Fruit fly (Drosophila melanogaster) whole organism, embryonic: ENCODE measurements around the gene CG11986.
A peak's percentile ranks its signal among the peaks of the same experiment; 100 is the strongest.

ENCODE experiments used
- Atf3 ChIP-seq: fragments of 200-800 bp; sonication (Bioruptor generic); optimal IDR thresholded peaks from 3 replicates; lab custom pipeline; 2016; ENCODE audit warnings: missing biosample characterization, missing genetic modification characterization
- Awh ChIP-seq: fragments of 200-800 bp; sonication (Bioruptor generic); IDR thresholded peaks from 2 replicates; pipeline ENCODE4, ENCODE4 v1.3.6; 2022; ENCODE audit warnings: missing biosample characterization, missing genetic modification characterization
- C15 ChIP-seq: fragments of 200-800 bp; sonication (Bioruptor generic); IDR thresholded peaks from 3 replicates; pipeline ENCODE4 v1.3.6; 2022; ENCODE audit warnings: missing biosample characterization, missing genetic modification characterization
- CG10654 ChIP-seq: fragments of 200-800 bp; sonication (Bioruptor generic); optimal IDR thresholded peaks from 2 replicates; lab custom pipeline; 2016; ENCODE audit warnings: missing biosample characterization, missing genetic modification characterization
- CG11093 ChIP-seq: fragments of 200-800 bp; sonication (Bioruptor generic); IDR thresholded peaks from 3 replicates; pipeline ENCODE4 v1.3.6; 2022; ENCODE audit warnings: missing biosample characterization, missing genetic modification characterization
- CG11247 ChIP-seq: fragments of 200-800 bp; sonication (Bioruptor generic); IDR thresholded peaks from 2 replicates; pipeline ENCODE4 v1.3.6; 2022; ENCODE audit warnings: missing biosample characterization, missing genetic modification characterization
- CG12219 ChIP-seq: fragments of 200-800 bp; sonication (Bioruptor generic); optimal IDR thresholded peaks from 3 replicates; lab custom pipeline; 2018; ENCODE audit warnings: missing biosample characterization, mild to moderate bottlenecking, missing genetic modification characterization
- CG14441 ChIP-seq: fragments of 200-800 bp; sonication (Bioruptor generic); IDR thresholded peaks from 2 replicates; pipeline ENCODE4 v1.3.6; 2022; ENCODE audit warnings: missing biosample characterization, missing genetic modification characterization
- CG14710 ChIP-seq: fragments of 200-800 bp; sonication (Bioruptor generic); optimal IDR thresholded peaks from 3 replicates; lab custom pipeline; 2019; ENCODE audit warnings: missing biosample characterization, mild to moderate bottlenecking, missing genetic modification characterization, moderate library complexity
- CG15696 ChIP-seq: fragments of 200-800 bp; sonication (Bioruptor generic); optimal IDR thresholded peaks from 2 replicates; lab custom pipeline; 2019; ENCODE audit warnings: missing biosample characterization, mild to moderate bottlenecking, missing genetic modification characterization, moderate library complexity
- CG18011 ChIP-seq: fragments of 200-800 bp; sonication (Bioruptor generic); optimal IDR thresholded peaks from 2 replicates; lab custom pipeline; 2017; ENCODE audit warnings: missing biosample characterization, missing genetic modification characterization, mild to moderate bottlenecking, moderate library complexity, missing genotype
- CG18262 ChIP-seq: fragments of 200-800 bp; optimal IDR thresholded peaks from 3 replicates; lab custom pipeline; 2019; ENCODE audit warnings: missing biosample characterization, mild to moderate bottlenecking, missing genetic modification characterization, moderate library complexity
- CG2116 ChIP-seq: fragments of 200-800 bp; sonication (Bioruptor generic); optimal IDR thresholded peaks from 3 replicates; lab custom pipeline; 2018; ENCODE audit warnings: missing biosample characterization, mild to moderate bottlenecking, missing genetic modification characterization
- CG2889 ChIP-seq: fragments of 200-800 bp; sonication (Bioruptor generic); IDR thresholded peaks from 3 replicates; pipeline ENCODE4 v1.3.6; 2022; ENCODE audit warnings: missing biosample characterization, missing genetic modification characterization
- CG30403 ChIP-seq: fragments of 200-800 bp; sonication (Bioruptor generic); optimal IDR thresholded peaks from 3 replicates; lab custom pipeline; 2016; ENCODE audit warnings: missing biosample characterization, missing genetic modification characterization
- CG33557 ChIP-seq: fragments of 200-800 bp; sonication (Bioruptor generic); optimal IDR thresholded peaks from 2 replicates; lab custom pipeline; 2019; ENCODE audit warnings: missing biosample characterization, mild to moderate bottlenecking, missing genetic modification characterization, moderate library complexity
- CG4617 ChIP-seq: fragments of 200-800 bp; sonication (Bioruptor generic); optimal IDR thresholded peaks from 3 replicates; lab custom pipeline; 2016; ENCODE audit warnings: missing biosample characterization, missing genetic modification characterization, borderline replicate concordance
- CG4730 ChIP-seq: fragments of 200-800 bp; sonication (Bioruptor generic); IDR thresholded peaks from 2 replicates; pipeline ENCODE4 v1.3.6; 2022; ENCODE audit warnings: missing biosample characterization, missing genetic modification characterization
- CG5245 ChIP-seq: fragments of 200-800 bp; sonication (Bioruptor generic); optimal IDR thresholded peaks from 3 replicates; lab custom pipeline; 2016; ENCODE audit warnings: missing biosample characterization, missing genetic modification characterization
- CG6254 ChIP-seq: fragments of 200-800 bp; sonication (Bioruptor generic); optimal IDR thresholded peaks from 3 replicates; lab custom pipeline; 2017; ENCODE audit warnings: mild to moderate bottlenecking, missing biosample characterization, missing genetic modification reagents, missing genetic modification characterization
- CG6654 ChIP-seq: fragments of 200-800 bp; sonication (Bioruptor generic); optimal IDR thresholded peaks from 2 replicates; lab custom pipeline; 2017; ENCODE audit warnings: missing biosample characterization, mild to moderate bottlenecking, missing genetic modification characterization
- CG7372 ChIP-seq: fragments of 200-800 bp; sonication (Bioruptor generic); IDR thresholded peaks from 2 replicates; pipeline ENCODE4 v1.3.6; 2022; ENCODE audit warnings: missing biosample characterization, missing genetic modification characterization
- CG7987 ChIP-seq: fragments of 200-800 bp; sonication (Bioruptor generic); optimal IDR thresholded peaks from 2 replicates; lab custom pipeline; 2018; ENCODE audit warnings: missing biosample characterization, mild to moderate bottlenecking, missing genetic modification characterization, moderate library complexity
- CG8944 ChIP-seq: fragments of 200-800 bp; sonication (Bioruptor generic); optimal IDR thresholded peaks from 3 replicates; lab custom pipeline; 2016; ENCODE audit warnings: missing biosample characterization, missing genetic modification characterization
- CG9876 ChIP-seq: fragments of 200-800 bp; sonication (Bioruptor generic); optimal IDR thresholded peaks from 2 replicates; lab custom pipeline; 2016; ENCODE audit warnings: missing biosample characterization, missing genetic modification characterization
- CHES-1-like ChIP-seq: fragments of 200-800 bp; sonication (Bioruptor generic); optimal IDR thresholded peaks from 2 replicates; lab custom pipeline; 2016; ENCODE audit warnings: missing biosample characterization, missing genetic modification characterization
- Dip2 ChIP-seq: fragments of 200-800 bp; sonication (Bioruptor generic); IDR thresholded peaks from 2 replicates; pipeline ENCODE4 v1.3.6; 2022; ENCODE audit warnings: missing biosample characterization, missing genetic modification characterization
- Doc3 ChIP-seq: fragments of 200-800 bp; sonication (Bioruptor generic); IDR thresholded peaks from 3 replicates; pipeline ENCODE4 v1.3.6; 2022; ENCODE audit warnings: missing biosample characterization, missing genetic modification characterization; ENCODE audit not compliant: partially characterized antibody
- H2.0 ChIP-seq: fragments of 200-800 bp; sonication (Bioruptor generic); IDR thresholded peaks from 2 replicates; pipeline ENCODE4 v1.3.6; 2022; ENCODE audit warnings: missing biosample characterization, missing genetic modification characterization
- HmgZ ChIP-seq: fragments of 200-800 bp; sonication (Bioruptor generic); optimal IDR thresholded peaks from 2 replicates; lab custom pipeline; 2018; ENCODE audit warnings: missing biosample characterization, mild to moderate bottlenecking, missing genetic modification characterization
- Mrtf ChIP-seq: fragments of 200-800 bp; sonication (Bioruptor generic); IDR thresholded peaks from 3 replicates; pipeline ENCODE4 v1.3.6; 2022; ENCODE audit warnings: missing biosample characterization, missing genetic modification characterization
- NFAT ChIP-seq: fragments of 200-800 bp; sonication (Bioruptor generic); IDR thresholded peaks from 2 replicates; pipeline ENCODE4 v1.3.6; 2022; ENCODE audit warnings: missing biosample characterization, missing genetic modification characterization
- NfI ChIP-seq: fragments of 200-800 bp; sonication (Bioruptor generic); optimal IDR thresholded peaks from 3 replicates; lab custom pipeline; 2018; ENCODE audit warnings: missing biosample characterization, mild to moderate bottlenecking, missing genetic modification characterization, moderate library complexity
- btn ChIP-seq: fragments of 200-800 bp; sonication (Bioruptor generic); optimal IDR thresholded peaks from 2 replicates; lab custom pipeline; 2016; ENCODE audit warnings: missing biosample characterization, missing genetic modification characterization
- chif ChIP-seq, 2 experiments: fragments of 200-800 bp; sonication (Bioruptor generic); optimal IDR thresholded peaks; 3 replicates each; lab custom pipeline; 2016; ENCODE audit warnings: missing biosample characterization in 2 of 2, missing genetic modification characterization in 2 of 2
- chinmo ChIP-seq: fragments of 200-800 bp; sonication (Bioruptor generic); IDR thresholded peaks from 4 replicates; pipeline ENCODE4 v1.3.6; 2022; ENCODE audit warnings: missing biosample characterization, missing genetic modification characterization; ENCODE audit not compliant: partially characterized antibody
- crc ChIP-seq: fragments of 200-800 bp; sonication (Bioruptor generic); optimal IDR thresholded peaks from 2 replicates; lab custom pipeline; 2016; ENCODE audit warnings: missing biosample characterization, missing genetic modification characterization
- dan ChIP-seq: fragments of 200-800 bp; sonication (Bioruptor generic); IDR thresholded peaks from 2 replicates; pipeline ENCODE4 v1.3.6; 2022; ENCODE audit warnings: missing biosample characterization, missing genetic modification characterization
- danr ChIP-seq: fragments of 200-800 bp; sonication (Bioruptor generic); IDR thresholded peaks from 2 replicates; pipeline ENCODE4 v1.3.6; 2022; ENCODE audit warnings: missing biosample characterization, missing genetic modification characterization
- ems ChIP-seq: fragments of 200-800 bp; sonication (Bioruptor generic); optimal IDR thresholded peaks from 3 replicates; lab custom pipeline; 2016; ENCODE audit warnings: missing biosample characterization, missing genetic modification characterization
- eyg ChIP-seq: fragments of 200-800 bp; sonication (Bioruptor generic); optimal IDR thresholded peaks from 3 replicates; lab custom pipeline; 2016; ENCODE audit warnings: missing biosample characterization, missing genetic modification characterization
- fd102C ChIP-seq: fragments of 200-800 bp; sonication (Bioruptor generic); optimal IDR thresholded peaks from 2 replicates; lab custom pipeline; 2018; ENCODE audit warnings: missing biosample characterization, mild to moderate bottlenecking, missing genetic modification characterization, moderate library complexity
- fru ChIP-seq: fragments of >200 bp; optimal IDR thresholded peaks from 2 replicates; lab custom pipeline; 2017
- hth ChIP-seq: fragments of >200 bp; optimal IDR thresholded peaks from 2 replicates; lab custom pipeline; 2017; ENCODE audit warnings: inconsistent platforms
- lab ChIP-seq: fragments of 200-800 bp; sonication (Bioruptor generic); optimal IDR thresholded peaks from 3 replicates; lab custom pipeline; 2017; ENCODE audit warnings: missing biosample characterization, missing genetic modification characterization, mild to moderate bottlenecking, moderate library complexity, missing genetic modification reagents
- lola ChIP-seq, 3 experiments: fragments of >200 bp in 2 of 3; fragments of 200-800 bp in 1 of 3; sonication (Bioruptor generic) in 1 of 3; optimal IDR thresholded peaks; 2 replicates each; lab custom pipeline; 2017 to 2019; ENCODE audit warnings: missing biosample characterization in 3 of 3, missing genetic modification characterization in 3 of 3, mild to moderate bottlenecking in 1 of 3, moderate library complexity in 1 of 3
- maf-S ChIP-seq: fragments of 200-800 bp; sonication (Bioruptor generic); optimal IDR thresholded peaks from 2 replicates; lab custom pipeline; 2016; ENCODE audit warnings: missing biosample characterization, missing genetic modification characterization
- pita ChIP-seq: fragments of 200-800 bp; sonication (Bioruptor generic); optimal IDR thresholded peaks from 2 replicates; lab custom pipeline; 2017; ENCODE audit warnings: missing biosample characterization, mild to moderate bottlenecking, missing genetic modification characterization
- row ChIP-seq: fragments of 200-800 bp; sonication (Bioruptor generic); IDR thresholded peaks from 3 replicates; pipeline ENCODE4 v1.3.6; 2022; ENCODE audit warnings: missing biosample characterization, missing genetic modification characterization
- sim ChIP-seq: fragments of 200-800 bp; sonication (Bioruptor generic); IDR thresholded peaks from 2 replicates; pipeline ENCODE4 v1.3.6; 2022; ENCODE audit warnings: missing biosample characterization, missing genetic modification characterization
- tgo ChIP-seq: fragments of 200-800 bp; sonication (Bioruptor generic); IDR thresholded peaks from 3 replicates; pipeline ENCODE4 v1.3.6; 2022; ENCODE audit warnings: missing biosample characterization, missing genetic modification characterization
- wor ChIP-seq: fragments of 200-800 bp; sonication (Bioruptor generic); IDR thresholded peaks from 2 replicates; pipeline ENCODE4 v1.3.6; 2022; ENCODE audit warnings: missing biosample characterization, missing genetic modification characterization
- zen2 ChIP-seq: fragments of 200-800 bp; sonication (Bioruptor generic); IDR thresholded peaks from 3 replicates; pipeline ENCODE4 v1.3.6; 2022; ENCODE audit warnings: missing biosample characterization, missing genetic modification characterization; ENCODE audit not compliant: partially characterized antibody

Gene CG11986

DNA sequence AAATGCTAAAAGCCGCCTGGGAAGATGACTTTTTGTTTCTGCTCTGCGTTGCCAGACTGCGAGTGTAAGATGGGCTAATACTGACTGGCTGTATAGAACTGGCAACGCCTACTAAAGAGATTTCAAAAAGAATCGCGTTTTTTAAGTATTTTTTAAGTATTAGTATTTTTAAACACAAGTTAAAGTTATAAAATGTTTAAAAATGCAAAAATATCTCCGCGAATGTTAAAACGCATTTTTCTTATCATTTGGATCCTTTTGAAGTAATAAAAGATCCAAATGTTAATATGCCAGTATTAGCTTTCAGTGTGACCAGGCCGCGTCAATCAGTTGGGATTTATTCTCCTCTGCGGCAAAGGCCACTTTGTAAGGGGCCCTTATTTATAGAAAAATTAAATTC lies 9.1 kb upstream of the CG11986 start, which contains the start of the genes Prosbeta3 and Iru (continued):
- TF ChIP-seq Awh (GFP tag; lab: Robert Waterston, UW) (no peak), CG8944 (GFP tag; lab: Kevin White, UChicago) (no peak), ems (no peak), CG12219 (GFP tag; lab: Kevin White, UChicago) (no peak), Doc3 (GFP tag; lab: Robert Waterston, UW) (no peak), dan (GFP tag; lab: Robert Waterston, UW) (no peak), btn (GFP tag; lab: Kevin White, UChicago) (no peak), sim (GFP tag; lab: Robert Waterston, UW) (no peak), wor (GFP tag; lab: Robert Waterston, UW) (no peak), CG10654 (GFP tag; lab: Kevin White, UChicago) (no peak), CG18262 (tag; lab: Kevin White, UChicago) (no peak), fd102C (GFP tag; lab: Kevin White, UChicago) (no peak), C15 (GFP tag; lab: Robert Waterston, UW) (no peak), zen2 (GFP tag; lab: Robert Waterston, UW) (no peak), CG7372 (GFP tag; lab: Robert Waterston, UW) (no peak), CG18011 (GFP tag; lab: Kevin White, UChicago) (no peak), H2.0 (GFP tag; lab: Robert Waterston, UW) (no peak), lola (GFP tag; optimal IDR thresholded peaks at IDR 0.05; lab: Kevin White, UChicago) (no peak), lab (GFP tag; lab: Kevin White, UChicago) (no peak), CG2116 (GFP tag; lab: Kevin White, UChicago) (peak; percentile 27), fru (no peak), CG4617 (GFP tag; lab: Kevin White, UChicago) (peak; percentile 45), CG14441 (no peak), pita (no peak), danr (GFP tag; lab: Robert Waterston, UW) (no peak), CG5245 (GFP tag; lab: Kevin White, UChicago) (no peak), CG15696 (tag; lab: Kevin White, UChicago) (no peak), CG6254 (no peak), tgo (GFP tag; lab: Robert Waterston, UW) (no peak), chinmo (GFP tag; lab: Robert Waterston, UW) (no peak), CG6654 (GFP tag; lab: Kevin White, UChicago) (no peak), row (no peak), Mrtf (GFP tag; lab: Robert Waterston, UW) (no peak), Dip2 (GFP tag; lab: Robert Waterston, UW) (no peak), CG14710 (tag; lab: Kevin White, UChicago) (peak; percentile 68), hth (lab: Kevin White, UChicago) (no peak), CG30403 (GFP tag; lab: Kevin White, UChicago) (no peak), HmgZ (tag; lab: Kevin White, UChicago) (peak; percentile 59), CG9876 (GFP tag; lab: Kevin White, UChicago) (no peak), NFAT (GFP tag; lab: Robert Waterston, UW) (no peak), crc (GFP tag; lab: Kevin White, UChicago) (no peak), eyg (no peak), NfI (GFP tag; lab: Kevin White, UChicago) (no peak), CG4730 (GFP tag; lab: Robert Waterston, UW) (no peak), chif (GFP tag; optimal IDR thresholded peaks at IDR 0.05; lab: Kevin White, UChicago) (no peak), CG2889 (GFP tag; lab: Robert Waterston, UW) (no peak), CG33557 (GFP tag; lab: Kevin White, UChicago) (no peak), CHES-1-like (GFP tag; lab: Kevin White, UChicago) (no peak), Atf3 (GFP tag; lab: Kevin White, UChicago) (no peak), CG11247 (no peak), maf-S (no peak), CG11093 (GFP tag; lab: Robert Waterston, UW) (no peak), CG7987 (GFP tag; lab: Kevin White, UChicago) (no peak)
